Fruit fly (Drosophila melanogaster): ENCODE results near the gene CG10366.
A peak's percentile ranks its signal among the peaks of the same experiment; 100 is the strongest.

Gene CG10366

DNA sequence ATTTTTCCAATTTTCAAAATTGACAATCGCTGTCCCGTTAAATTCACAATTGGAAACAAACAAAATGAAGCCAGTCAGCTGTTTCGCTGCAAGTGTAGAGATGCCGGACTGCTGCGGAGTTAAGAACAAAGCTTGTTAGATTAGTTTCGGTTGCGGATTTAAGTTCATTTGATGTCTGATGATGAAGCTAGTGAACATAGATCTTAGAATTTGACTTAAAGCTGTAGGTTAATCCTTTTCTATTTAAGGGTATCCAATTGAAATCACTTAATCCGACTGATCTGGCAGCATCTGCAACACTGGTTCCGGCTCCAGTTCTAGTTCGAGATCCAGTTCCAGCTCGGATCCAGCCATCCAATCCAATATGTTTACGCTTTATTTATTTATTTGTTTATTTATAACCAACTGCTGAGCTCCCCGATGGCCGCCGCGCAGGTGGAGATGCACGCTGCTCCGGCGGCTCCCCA is at the start of gene CG10366, which contains the start of gene PCNA2:
Gene CG10366 (plus strand): TSS at position 310 of the 467 bp plus-strand sequence.
Gene PCNA2 (minus strand): TSS at position 65 of the 467 bp plus-strand sequence.
- peak; percentile 33 for TF ChIP-seq EcR (GFP tag; optimal IDR thresholded peaks at IDR 0.05)
- peak; percentile 40 for TF ChIP-seq Snoo (tag; optimal IDR thresholded peaks at IDR 0.05)
- peak; percentile 54 for TF ChIP-seq CG8159 (tag; optimal IDR thresholded peaks at IDR 0.05)
- no peak for TF ChIP-seq CG13204 (GFP tag; optimal IDR thresholded peaks at IDR 0.05)
- TF ChIP-seq gl (tag; optimal IDR thresholded peaks at IDR 0.05) = peak; percentile 29
- peak; percentile 55 for TF ChIP-seq CG17806 (tag; optimal IDR thresholded peaks at IDR 0.05)
- TF ChIP-seq CG9948 (tag; optimal IDR thresholded peaks at IDR 0.05) = peak; percentile 31
- peak; percentile 26; the same call in 1 of the 3 replicates for TF ChIP-seq fd96Ca (GFP tag; IDR thresholded peaks at IDR 0.05)
- TF ChIP-seq CG14655 (GFP tag; optimal IDR thresholded peaks at IDR 0.05) = no peak
- TF ChIP-seq CG8301 (tag; optimal IDR thresholded peaks at IDR 0.05) = peak; percentile 7
- TF ChIP-seq CG12605 (GFP tag; IDR thresholded peaks at IDR 0.05) = no peak
- TF ChIP-seq CG15710 (tag; optimal IDR thresholded peaks at IDR 0.05) = peak; percentile 61
- TF ChIP-seq CG4496 (GFP tag; IDR thresholded peaks at IDR 0.05) = no peak
- TF ChIP-seq CG34367 (tag; optimal IDR thresholded peaks at IDR 0.05) = peak; percentile 10

DNA sequence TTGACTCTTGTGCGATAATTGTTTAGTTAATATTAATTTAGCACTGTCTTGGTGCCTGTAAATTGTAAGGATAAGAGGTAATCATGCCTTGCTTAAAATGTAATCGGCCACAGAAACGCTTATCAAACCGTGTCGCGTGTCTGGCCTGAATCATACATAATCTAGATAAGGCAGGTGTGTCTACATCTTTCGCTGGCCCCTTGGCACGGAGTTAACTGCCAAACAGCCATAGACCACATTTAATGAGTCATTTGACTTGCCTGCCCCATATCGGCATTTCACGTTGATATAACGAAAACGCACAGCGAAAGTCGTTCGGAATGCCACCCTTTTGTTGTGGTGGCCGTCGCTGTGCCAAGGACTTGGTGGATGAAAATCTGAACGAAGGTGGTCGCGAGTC is 48.8 kb upstream of the CG10366 start, which contains the start of gene CG31697:
Gene CG31697 (plus strand): TSS at position 215 of the 400 bp plus-strand sequence.
- no peak for TF ChIP-seq Pif1B (GFP tag; optimal IDR thresholded peaks at IDR 0.05)
- TF ChIP-seq CG12605 (GFP tag; IDR thresholded peaks at IDR 0.05) = no peak
- no peak for TF ChIP-seq fd96Ca (GFP tag; IDR thresholded peaks at IDR 0.05)
- no peak for TF ChIP-seq Snoo (tag; optimal IDR thresholded peaks at IDR 0.05)
- no peak for TF ChIP-seq CG13204 (GFP tag; optimal IDR thresholded peaks at IDR 0.05)
- no peak for TF ChIP-seq CG14655 (GFP tag; optimal IDR thresholded peaks at IDR 0.05)
- no peak for TF ChIP-seq CG10348 (GFP tag; IDR thresholded peaks at IDR 0.05)

DNA sequence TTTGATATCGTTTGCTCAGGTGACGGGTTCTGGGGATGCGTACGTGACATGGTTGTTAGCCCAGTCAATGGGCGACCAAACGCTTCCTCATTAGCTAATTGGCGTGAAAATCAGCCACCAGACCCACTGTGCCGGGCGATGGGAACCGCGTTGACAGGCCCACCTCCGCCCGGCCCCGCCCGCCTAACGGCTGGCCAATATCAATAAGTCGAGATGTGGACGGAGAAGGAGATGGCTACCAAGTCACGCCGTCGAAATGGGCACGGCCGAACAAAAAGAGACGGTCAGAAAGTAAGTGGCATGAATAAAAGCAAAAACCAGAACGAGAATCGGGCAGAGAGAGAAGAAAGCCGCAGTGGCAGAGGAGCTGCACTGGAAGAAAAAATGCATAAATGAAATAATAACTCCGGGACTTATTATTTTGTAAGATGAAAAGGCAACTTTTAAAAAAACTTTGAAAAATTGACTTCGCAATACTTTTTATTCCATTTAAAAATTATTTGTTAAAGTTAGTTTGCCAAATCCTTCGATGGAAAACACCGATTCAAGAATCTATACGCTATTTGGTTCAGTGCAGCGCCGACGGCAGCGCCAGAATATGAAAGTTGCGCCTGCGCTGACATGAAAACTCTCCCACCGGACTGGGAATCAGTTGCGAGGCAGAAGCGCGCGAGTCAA is 46.1 kb upstream of the CG10366 start, which contains the start of gene CG13082:
Gene CG13082 (plus strand): TSS at position 647 of the 678 bp plus-strand sequence.
- TF ChIP-seq EcR (GFP tag; optimal IDR thresholded peaks at IDR 0.05) (peak; percentile 11), CG4496 (GFP tag; IDR thresholded peaks at IDR 0.05) (peak; percentile 83), Pif1A (GFP tag; optimal IDR thresholded peaks at IDR 0.05) (peak; percentile 85), CG34367 (tag; optimal IDR thresholded peaks at IDR 0.05) (peak; percentile 56), CG12605 (GFP tag; IDR thresholded peaks at IDR 0.05) (peak; percentile 75), rn (GFP tag; IDR thresholded peaks at IDR 0.05) (no peak), Pif1B (GFP tag; optimal IDR thresholded peaks at IDR 0.05) (peak; percentile 89), CG8159 (tag; optimal IDR thresholded peaks at IDR 0.05) (peak; percentile 83), gl (tag; optimal IDR thresholded peaks at IDR 0.05) (no peak), Snoo (tag; optimal IDR thresholded peaks at IDR 0.05) (peak; percentile 93), D1 (tag; optimal IDR thresholded peaks at IDR 0.05) (no peak), CG10348 (GFP tag; IDR thresholded peaks at IDR 0.05) (no peak), CG8301 (tag; optimal IDR thresholded peaks at IDR 0.05) (peak; percentile 97), CG15710 (tag; optimal IDR thresholded peaks at IDR 0.05) (peak; percentile 79), CG9948 (tag; optimal IDR thresholded peaks at IDR 0.05) (peak; percentile 75), CG17806 (tag; optimal IDR thresholded peaks at IDR 0.05) (peak; percentile 72), CG14655 (GFP tag; optimal IDR thresholded peaks at IDR 0.05) (peak; percentile 97), fd96Ca (GFP tag; IDR thresholded peaks at IDR 0.05) (peak; percentile 81), CG13204 (GFP tag; optimal IDR thresholded peaks at IDR 0.05) (peak; percentile 44), Ets98B (GFP tag; IDR thresholded peaks at IDR 0.05) (peak; percentile 83), CG32121 (GFP tag; IDR thresholded peaks at IDR 0.05) (peak; percentile 49)

DNA sequence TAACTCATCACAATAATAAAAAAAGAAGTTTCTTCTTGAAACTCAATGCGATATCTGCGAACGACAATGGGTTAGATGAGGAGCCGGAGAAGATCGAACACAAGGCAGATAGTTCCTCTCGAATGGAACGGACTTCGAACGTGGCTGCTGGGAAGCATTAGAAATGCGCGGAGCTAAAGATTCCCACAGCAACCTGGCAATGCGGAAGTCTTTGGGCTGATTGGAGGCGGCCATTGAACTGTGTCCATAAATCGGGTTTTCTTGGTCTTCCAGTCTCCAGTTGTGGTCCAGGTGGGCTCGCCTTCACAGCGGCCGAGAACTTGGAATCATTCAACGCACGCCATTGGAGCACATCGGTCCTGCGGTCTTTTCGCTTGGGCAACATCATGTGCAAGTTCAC is 43.7 kb upstream of the CG10366 start, which contains the start of gene CG13081:
Gene CG13081 (plus strand): TSS at position 301 of the 400 bp plus-strand sequence.
- TF ChIP-seq CG32121 (GFP tag; IDR thresholded peaks at IDR 0.05) = no peak
- TF ChIP-seq gl (tag; optimal IDR thresholded peaks at IDR 0.05) = no peak
- TF ChIP-seq Ets98B (GFP tag; IDR thresholded peaks at IDR 0.05) = no peak
- no peak for TF ChIP-seq Pif1B (GFP tag; optimal IDR thresholded peaks at IDR 0.05)
- no peak for TF ChIP-seq CG12605 (GFP tag; IDR thresholded peaks at IDR 0.05)
- no peak for TF ChIP-seq fd96Ca (GFP tag; IDR thresholded peaks at IDR 0.05)

DNA sequence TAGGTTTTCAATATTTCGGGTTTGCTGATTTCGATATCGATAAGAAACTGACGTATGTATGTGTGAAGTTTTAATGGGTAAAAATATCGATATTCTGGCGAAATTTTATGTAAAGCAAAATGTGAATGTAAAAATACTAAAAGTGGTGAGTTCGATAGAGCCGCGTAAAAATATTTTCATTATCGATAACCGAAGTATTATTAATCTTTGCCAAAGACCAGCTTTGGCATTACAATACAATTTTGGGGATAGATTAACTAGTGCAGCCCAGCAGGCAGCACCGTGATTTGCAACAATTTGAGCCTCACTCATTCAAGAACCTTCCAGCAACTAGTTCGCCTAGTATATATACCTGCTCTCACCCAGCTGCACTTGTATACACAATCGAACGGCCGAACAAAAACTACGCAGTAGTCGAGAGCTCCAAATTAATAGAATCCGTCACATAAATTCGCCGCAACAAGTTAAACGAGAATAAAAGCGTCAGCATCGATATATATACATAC is 41.7 kb upstream of the CG10366 start:
- TF ChIP-seq CG12605 (GFP tag; IDR thresholded peaks at IDR 0.05) = peak; percentile 17; the same call in 1 of the 2 replicates
- no peak for TF ChIP-seq CG17806 (tag; optimal IDR thresholded peaks at IDR 0.05)
- TF ChIP-seq Ets98B (GFP tag; IDR thresholded peaks at IDR 0.05) = 0 out of 2 replicates have a peak, but pooled peaks have one; percentile 7
- TF ChIP-seq CG10348 (GFP tag; IDR thresholded peaks at IDR 0.05) = no peak

DNA sequence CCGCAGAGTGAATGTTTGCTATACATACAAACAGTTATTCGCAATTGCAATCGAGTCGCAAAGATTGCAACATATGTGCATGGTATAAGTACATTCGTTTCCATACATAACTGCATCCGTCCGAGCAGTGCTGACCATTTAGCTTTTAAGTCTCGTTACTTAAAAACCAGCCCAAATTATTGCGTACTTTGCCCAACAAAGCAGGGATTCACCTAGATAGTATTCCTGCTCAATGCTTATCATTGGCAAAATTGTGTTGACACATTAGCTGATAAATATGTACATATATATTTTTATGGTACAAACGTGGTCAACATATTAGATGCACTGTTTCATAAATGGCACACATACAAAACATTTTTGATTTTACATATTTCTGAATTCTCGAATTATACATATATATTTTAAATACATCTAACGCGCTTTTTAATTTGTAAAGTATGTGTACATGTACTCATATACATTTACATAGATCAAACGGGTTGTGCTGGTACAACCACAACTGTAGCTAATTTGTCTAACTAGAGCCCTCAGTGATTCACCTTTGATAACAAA is 40.9 kb upstream of the CG10366 start:
- TF ChIP-seq CG17806 (tag; optimal IDR thresholded peaks at IDR 0.05) (no peak), CG14655 (GFP tag; optimal IDR thresholded peaks at IDR 0.05) (no peak), CG12605 (GFP tag; IDR thresholded peaks at IDR 0.05) (no peak), EcR (GFP tag; optimal IDR thresholded peaks at IDR 0.05) (no peak), CG15710 (tag; optimal IDR thresholded peaks at IDR 0.05) (no peak), CG34367 (tag; optimal IDR thresholded peaks at IDR 0.05) (no peak), CG10348 (GFP tag; IDR thresholded peaks at IDR 0.05) (no peak), CG8159 (tag; optimal IDR thresholded peaks at IDR 0.05) (no peak), CG4496 (GFP tag; IDR thresholded peaks at IDR 0.05) (no peak), CG13204 (GFP tag; optimal IDR thresholded peaks at IDR 0.05) (no peak), CG32121 (GFP tag; IDR thresholded peaks at IDR 0.05) (no peak), Snoo (tag; optimal IDR thresholded peaks at IDR 0.05) (no peak)
